Fruit fly (Drosophila melanogaster) whole organism: ENCODE measurements around the gene mmm.

ENCODE experiments used
- CG8478 ChIP-seq: fragments of >200 bp; optimal IDR thresholded peaks from 2 replicates; lab custom pipeline; 2018; ENCODE audit warnings: inconsistent platforms
- usp ChIP-seq: fragments of >200 bp; optimal IDR thresholded peaks from 2 replicates; lab custom pipeline; 2017; ENCODE audit warnings: missing biosample characterization, missing genetic modification characterization, mixed read lengths

- TF ChIP-seq CG8478 (lab: Kevin White, UChicago), result no peak
- TF ChIP-seq usp (GFP tag; lab: Kevin White, UChicago), result no peak
Measured at dm6 chr3L:7614226-7614625, 31.0 kb downstream of the mmm start.
